Worm (Caenorhabditis elegans) whole organism, young adult: ENCODE results near the gene R04A9.9.
A peak's percentile ranks its signal among the peaks of the same experiment; 100 is the strongest.

Experiments
- C06A6.2 ChIP-seq: fragments of 200-800 bp; sonication (Bioruptor generic); conservative IDR thresholded peaks from 2 replicates; pipeline ENCODE4 v1.3.6; 2022; ENCODE audit warnings: missing genetic modification characterization, missing compliant biosample characterization
- cebp-2 ChIP-seq: fragments of 200-800 bp; sonication (Bioruptor generic); IDR thresholded peaks from 2 replicates; pipeline ENCODE4 v1.3.6; 2022; ENCODE audit warnings: missing genetic modification characterization, missing compliant biosample characterization
- ets-4 ChIP-seq: fragments of 200-800 bp; sonication (Bioruptor generic); optimal IDR thresholded peaks from 2 replicates; lab custom pipeline; 2018; ENCODE audit warnings: mild to moderate bottlenecking, missing genetic modification characterization, missing compliant biosample characterization
- him-1 ChIP-seq: sonication (generic microtip); optimal IDR thresholded peaks from 2 replicates; lab custom pipeline; 2016; ENCODE audit warnings: missing genotype, missing genetic modification reagents, missing genetic modification characterization, missing compliant biosample characterization
- mcd-1 ChIP-seq: fragments of 200-800 bp; sonication (Bioruptor generic); IDR thresholded peaks from 2 replicates; pipeline ENCODE4 v1.3.6; 2022; ENCODE audit warnings: missing genetic modification reagents, missing genetic modification characterization, missing compliant biosample characterization
- nfya-1 ChIP-seq: sonication (generic microtip); optimal IDR thresholded peaks from 2 replicates; lab custom pipeline; 2017; ENCODE audit warnings: antibody characterized with exemption, missing compliant biosample characterization, missing genetic modification characterization, borderline replicate concordance; ENCODE audit not compliant: insufficient read depth
- nhr-80 ChIP-seq: sonication (generic microtip); optimal IDR thresholded peaks from 2 replicates; lab custom pipeline; 2016; ENCODE audit warnings: missing genetic modification characterization, missing compliant biosample characterization
- somi-1 ChIP-seq: fragments of 200-800 bp; sonication (Bioruptor generic); optimal IDR thresholded peaks from 2 replicates; lab custom pipeline; 2018; ENCODE audit warnings: mild to moderate bottlenecking, missing genetic modification characterization, missing compliant biosample characterization
- tbp1 ChIP-seq: fragments of 200-800 bp; sonication (Bioruptor generic); optimal IDR thresholded peaks from 2 replicates; lab custom pipeline; 2018; ENCODE audit warnings: mild to moderate bottlenecking, missing genetic modification characterization, missing compliant biosample characterization

DNA sequence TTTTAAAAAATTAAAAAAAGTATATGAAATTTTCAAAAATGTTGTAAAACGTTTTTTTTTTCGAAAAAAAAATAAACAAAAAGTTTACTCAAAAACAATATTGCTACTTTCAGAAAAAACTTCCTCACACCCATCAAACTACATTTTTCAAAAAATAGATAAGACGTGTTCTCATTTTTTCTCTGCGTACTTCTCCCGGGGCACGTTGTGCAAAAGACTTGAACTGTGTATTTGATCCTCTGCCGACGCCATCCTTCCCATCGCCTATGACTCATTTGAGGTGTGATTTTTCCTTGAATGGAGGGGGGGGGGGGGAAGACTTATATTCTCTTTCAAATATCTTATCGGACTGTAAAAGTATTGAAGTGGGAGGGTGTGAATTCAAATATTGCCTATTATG, 48.0 kb upstream of the R04A9.9 start:
- no peak for TF ChIP-seq cebp-2 (GFP tag; lab: Robert Waterston, UW)
- TF ChIP-seq somi-1 (GFP tag; lab: Kevin White, UChicago) = no peak
- TF ChIP-seq nfya-1 (tag; lab: Kevin White, UChicago) = no peak
- no peak for TF ChIP-seq mcd-1 (GFP tag; lab: Robert Waterston, UW)
- TF ChIP-seq him-1 (tag; lab: Kevin White, UChicago) = no peak
- TF ChIP-seq nhr-80 (tag; lab: Kevin White, UChicago) = peak; percentile 24
- TF ChIP-seq tbp1 (GFP tag; lab: Kevin White, UChicago) = no peak
- TF ChIP-seq ets-4 (GFP tag; lab: Kevin White, UChicago) = no peak
- TF ChIP-seq C06A6.2 (GFP tag; lab: Robert Waterston, UW) = no peak
